Fruit fly (Drosophila melanogaster) whole organism, embryonic: Measurements from ENCODE around the gene AstA-R1.

Experiments
- CG10431 ChIP-seq: fragments of 200-800 bp; sonication (Bioruptor generic); optimal IDR thresholded peaks from 3 replicates; lab custom pipeline; 2018; ENCODE audit warnings: missing biosample characterization, mild to moderate bottlenecking, missing genetic modification characterization
- CG10543 ChIP-seq: fragments of 200-800 bp; sonication (Bioruptor generic); optimal IDR thresholded peaks from 3 replicates; lab custom pipeline; 2017; ENCODE audit warnings: missing biosample characterization, mild to moderate bottlenecking, missing genetic modification characterization, moderate library complexity
- CG11093 ChIP-seq: fragments of 200-800 bp; sonication (Bioruptor generic); IDR thresholded peaks from 3 replicates; pipeline ENCODE4 v1.3.6; 2022; ENCODE audit warnings: missing biosample characterization, missing genetic modification characterization
- CG12299 ChIP-seq: fragments of 200-800 bp; sonication (Bioruptor generic); optimal IDR thresholded peaks from 2 replicates; lab custom pipeline; 2018; ENCODE audit warnings: missing biosample characterization, mild to moderate bottlenecking, missing genetic modification characterization
- CG1233 ChIP-seq: fragments of 200-800 bp; sonication (Bioruptor generic); optimal IDR thresholded peaks from 4 replicates; lab custom pipeline; 2018; ENCODE audit warnings: missing biosample characterization, mild to moderate bottlenecking, missing genetic modification characterization
- CG12744 ChIP-seq: fragments of 200-800 bp; sonication (Bioruptor generic); optimal IDR thresholded peaks from 2 replicates; lab custom pipeline; 2016; ENCODE audit warnings: missing biosample characterization, missing genetic modification characterization
- CG12769 ChIP-seq: fragments of 200-800 bp; sonication (Bioruptor generic); optimal IDR thresholded peaks from 2 replicates; lab custom pipeline; 2019; ENCODE audit warnings: missing biosample characterization, mild to moderate bottlenecking, missing genetic modification characterization, moderate library complexity
- CG14667 ChIP-seq: fragments of 200-800 bp; sonication (Bioruptor generic); IDR thresholded peaks from 2 replicates; pipeline ENCODE4 v1.3.6; 2022; ENCODE audit warnings: missing biosample characterization, missing genetic modification characterization
- CG15269 ChIP-seq: fragments of 200-800 bp; sonication (Bioruptor generic); optimal IDR thresholded peaks from 2 replicates; lab custom pipeline; 2018; ENCODE audit warnings: missing biosample characterization, mild to moderate bottlenecking, missing genetic modification characterization, moderate library complexity
- CG1603 ChIP-seq: fragments of 200-800 bp; sonication (Bioruptor generic); optimal IDR thresholded peaks from 2 replicates; lab custom pipeline; 2019; ENCODE audit warnings: missing biosample characterization, mild to moderate bottlenecking, missing genetic modification characterization, moderate library complexity
- CG17912 ChIP-seq: fragments of 200-800 bp; sonication (Bioruptor generic); optimal IDR thresholded peaks from 2 replicates; lab custom pipeline; 2018; ENCODE audit warnings: missing biosample characterization, mild to moderate bottlenecking, missing genetic modification characterization
- CG2120 ChIP-seq: fragments of 200-800 bp; sonication (Bioruptor generic); optimal IDR thresholded peaks from 3 replicates; lab custom pipeline; 2016; ENCODE audit warnings: missing biosample characterization, missing genetic modification characterization
- CG2678 ChIP-seq: fragments of 200-800 bp; sonication (Bioruptor generic); optimal IDR thresholded peaks from 3 replicates; lab custom pipeline; 2019; ENCODE audit warnings: missing biosample characterization, mild to moderate bottlenecking, missing genetic modification characterization, moderate library complexity
- CG31365 ChIP-seq: fragments of 200-800 bp; sonication (Bioruptor generic); optimal IDR thresholded peaks from 2 replicates; lab custom pipeline; 2018; ENCODE audit warnings: missing biosample characterization, mild to moderate bottlenecking, missing genetic modification characterization
- CG32767 ChIP-seq: fragments of 200-800 bp; sonication (Bioruptor generic); IDR thresholded peaks from 2 replicates; pipeline ENCODE4 v1.3.6; 2022; ENCODE audit warnings: missing biosample characterization, missing genetic modification characterization
- CG33213 ChIP-seq: fragments of 200-800 bp; sonication (Bioruptor generic); optimal IDR thresholded peaks from 3 replicates; lab custom pipeline; 2016; ENCODE audit warnings: missing biosample characterization, missing genetic modification characterization
- CG4404 ChIP-seq: fragments of 200-800 bp; sonication (Bioruptor generic); IDR thresholded peaks from 2 replicates; pipeline ENCODE4 v1.3.6; 2022; ENCODE audit warnings: missing biosample characterization, missing genetic modification characterization
- CG4707 ChIP-seq: fragments of 200-800 bp; sonication (Bioruptor generic); optimal IDR thresholded peaks from 2 replicates; lab custom pipeline; 2018; ENCODE audit warnings: missing biosample characterization, mild to moderate bottlenecking, missing genetic modification characterization, moderate library complexity
- CG7786 ChIP-seq: fragments of 200-800 bp; sonication (Bioruptor generic); optimal IDR thresholded peaks from 2 replicates; lab custom pipeline; 2016; ENCODE audit warnings: missing biosample characterization, missing genetic modification characterization
- CG7963 ChIP-seq: fragments of 200-800 bp; sonication (Bioruptor generic); IDR thresholded peaks from 3 replicates; pipeline ENCODE4 v1.3.6; 2022; ENCODE audit warnings: missing biosample characterization, missing genetic modification characterization; ENCODE audit not compliant: partially characterized antibody
- CG8924 ChIP-seq: fragments of 200-800 bp; optimal IDR thresholded peaks from 3 replicates; lab custom pipeline; 2019; ENCODE audit warnings: missing biosample characterization, mild to moderate bottlenecking, missing genetic modification characterization, moderate library complexity
- CG9727 ChIP-seq: fragments of 200-800 bp; sonication (Bioruptor generic); optimal IDR thresholded peaks from 3 replicates; lab custom pipeline; 2017; ENCODE audit warnings: missing biosample characterization, mild to moderate bottlenecking, missing genetic modification characterization
- D19A ChIP-seq: fragments of 200-800 bp; optimal IDR thresholded peaks from 3 replicates; lab custom pipeline; 2019; ENCODE audit warnings: missing biosample characterization, mild to moderate bottlenecking, missing genetic modification characterization, moderate library complexity
- Deaf1 ChIP-seq: fragments of 200-800 bp; optimal IDR thresholded peaks from 3 replicates; lab custom pipeline; 2019; ENCODE audit warnings: missing biosample characterization, mild to moderate bottlenecking, missing genetic modification characterization, moderate library complexity
- Dll ChIP-seq: fragments of 200-800 bp; sonication (Bioruptor generic); IDR thresholded peaks from 4 replicates; pipeline ENCODE4 v1.3.6; 2022; ENCODE audit warnings: missing biosample characterization, missing genetic modification characterization; ENCODE audit not compliant: partially characterized antibody
- GATAe ChIP-seq: fragments of 200-800 bp; sonication (Bioruptor generic); conservative IDR thresholded peaks from 2 replicates; pipeline ENCODE4 v1.3.6; 2022; ENCODE audit warnings: missing biosample characterization, missing genetic modification characterization
- Mad ChIP-seq: fragments of 200-800 bp; sonication (Bioruptor generic); optimal IDR thresholded peaks from 2 replicates; lab custom pipeline; 2016; ENCODE audit warnings: missing biosample characterization, missing genetic modification characterization
- NFAT ChIP-seq: fragments of 200-800 bp; sonication (Bioruptor generic); IDR thresholded peaks from 2 replicates; pipeline ENCODE4 v1.3.6; 2022; ENCODE audit warnings: missing biosample characterization, missing genetic modification characterization
- Nf-YC ChIP-seq: fragments of 200-800 bp; optimal IDR thresholded peaks from 3 replicates; lab custom pipeline; 2019; ENCODE audit warnings: missing biosample characterization, mild to moderate bottlenecking, missing genetic modification characterization, moderate library complexity
- Pdp1 ChIP-seq, 2 experiments: fragments of 200-800 bp; sonication (Bioruptor generic); optimal IDR thresholded peaks; 3 replicates each; lab custom pipeline; 2016; ENCODE audit warnings: missing biosample characterization in 2 of 2, missing genetic modification characterization in 2 of 2, mild to moderate bottlenecking in 1 of 2, moderate library complexity in 1 of 2
- YL-1 ChIP-seq: fragments of 200-800 bp; sonication (Bioruptor generic); optimal IDR thresholded peaks from 3 replicates; lab custom pipeline; 2017; ENCODE audit warnings: missing biosample characterization, mild to moderate bottlenecking, missing genetic modification characterization
- ara ChIP-seq: fragments of 200-800 bp; sonication (Bioruptor generic); IDR thresholded peaks from 2 replicates; pipeline ENCODE4 v1.3.6; 2022; ENCODE audit warnings: missing biosample characterization, missing genetic modification characterization
- bbx ChIP-seq: fragments of 200-800 bp; sonication (Bioruptor generic); IDR thresholded peaks from 2 replicates; pipeline ENCODE4 v1.3.6; 2022; ENCODE audit warnings: missing biosample characterization, missing genetic modification characterization; ENCODE audit not compliant: partially characterized antibody
- chif ChIP-seq, 2 experiments: fragments of 200-800 bp; sonication (Bioruptor generic); optimal IDR thresholded peaks; 3 replicates each; lab custom pipeline; 2016; ENCODE audit warnings: missing biosample characterization in 2 of 2, missing genetic modification characterization in 2 of 2
- da ChIP-seq: fragments of 200-800 bp; sonication (Bioruptor generic); optimal IDR thresholded peaks from 2 replicates; lab custom pipeline; 2016; ENCODE audit warnings: missing biosample characterization, missing genetic modification characterization
- dmrt99B ChIP-seq: fragments of 200-800 bp; sonication (Bioruptor generic); optimal IDR thresholded peaks from 2 replicates; lab custom pipeline; 2018; ENCODE audit warnings: missing biosample characterization, mild to moderate bottlenecking, missing genetic modification characterization, moderate library complexity
- eyg ChIP-seq: fragments of 200-800 bp; sonication (Bioruptor generic); optimal IDR thresholded peaks from 3 replicates; lab custom pipeline; 2016; ENCODE audit warnings: missing biosample characterization, missing genetic modification characterization
- gro ChIP-seq: fragments of 200-800 bp; sonication (Bioruptor generic); optimal IDR thresholded peaks from 2 replicates; lab custom pipeline; 2016; ENCODE audit warnings: missing biosample characterization, missing genetic modification characterization
- gsb-n ChIP-seq: fragments of 200-800 bp; sonication (Bioruptor generic); optimal IDR thresholded peaks from 3 replicates; lab custom pipeline; 2018; ENCODE audit warnings: missing biosample characterization, mild to moderate bottlenecking, missing genetic modification characterization
- insv ChIP-seq, 2 experiments: fragments of 200-800 bp; sonication (Bioruptor generic); optimal IDR thresholded peaks; 3 replicates each; lab custom pipeline; 2016 to 2018; ENCODE audit warnings: missing biosample characterization in 2 of 2, missing genetic modification characterization in 2 of 2
- jumu ChIP-seq: fragments of 200-800 bp; sonication (Bioruptor generic); optimal IDR thresholded peaks from 3 replicates; lab custom pipeline; 2016; ENCODE audit warnings: missing biosample characterization, missing genetic modification characterization
- lmd ChIP-seq: fragments of 200-800 bp; sonication (Bioruptor generic); IDR thresholded peaks from 2 replicates; pipeline ENCODE4 v1.3.6; 2022; ENCODE audit warnings: missing biosample characterization, missing genetic modification characterization
- mam ChIP-seq: fragments of 200-800 bp; sonication (Bioruptor generic); optimal IDR thresholded peaks from 3 replicates; lab custom pipeline; 2016; ENCODE audit warnings: missing biosample characterization, missing genetic modification characterization
- pum ChIP-seq: fragments of 200-800 bp; sonication (Bioruptor generic); optimal IDR thresholded peaks from 2 replicates; lab custom pipeline; 2016; ENCODE audit warnings: missing biosample characterization, missing genetic modification characterization
- seq ChIP-seq: fragments of 200-800 bp; sonication (Bioruptor generic); IDR thresholded peaks from 2 replicates; pipeline ENCODE4 v1.3.6; 2022; ENCODE audit warnings: missing biosample characterization, missing genetic modification characterization
- slp2 ChIP-seq: fragments of 200-800 bp; sonication (Bioruptor generic); optimal IDR thresholded peaks from 2 replicates; lab custom pipeline; 2016; ENCODE audit warnings: missing biosample characterization, missing genetic modification characterization
- so ChIP-seq: fragments of 200-800 bp; sonication (Bioruptor generic); IDR thresholded peaks from 3 replicates; pipeline ENCODE4 v1.3.6; 2022; ENCODE audit warnings: missing biosample characterization, missing genetic modification characterization
- ssp ChIP-seq: fragments of 200-800 bp; sonication (Bioruptor generic); IDR thresholded peaks from 2 replicates; pipeline ENCODE4 v1.3.6; 2022; ENCODE audit warnings: missing biosample characterization, missing genetic modification characterization

Gene AstA-R1

dm6 chrX:3686469-3687410 is 112.4 kb downstream of the AstA-R1 start (continued):
- TF ChIP-seq bbx (GFP tag; lab: Robert Waterston, UW) (no peak), NFAT (GFP tag; lab: Robert Waterston, UW) (no peak), mam (GFP tag; lab: Kevin White, UChicago) (peak; percentile 12), so (GFP tag; lab: Robert Waterston, UW) (peak; percentile 58; the same call in 1 of the 3 replicates), da (GFP tag; lab: Kevin White, UChicago) (no peak), GATAe (GFP tag; lab: Robert Waterston, UW) (no peak), eyg (GFP tag; lab: Kevin White, UChicago) (no peak), Pdp1 (GFP tag; optimal IDR thresholded peaks at IDR 0.05; lab: Kevin White, UChicago) (peak; percentile 42 to 62), CG15269 (tag; lab: Kevin White, UChicago) (peak; percentile 56), gsb-n (tag; lab: Kevin White, UChicago) (peak; percentile 77), CG4404 (GFP tag; lab: Robert Waterston, UW) (peak; percentile 49; the same call in 1 of the 2 replicates), seq (GFP tag; lab: Robert Waterston, UW) (0 out of 2 replicates have a peak, but pooled peaks have one; percentile 25), CG12769 (peak; percentile 44), CG12744 (no peak), ara (peak; percentile 75), ssp (GFP tag; lab: Robert Waterston, UW) (0 out of 2 replicates have a peak, but pooled peaks have one; percentile 40), pum (peak; percentile 76), CG2678 (peak; percentile 82), slp2 (GFP tag; lab: Kevin White, UChicago) (peak; percentile 75), CG10431 (peak; percentile 10), CG8924 (tag; lab: Kevin White, UChicago) (peak; percentile 73), YL-1 (GFP tag; lab: Kevin White, UChicago) (no peak), lmd (GFP tag; lab: Robert Waterston, UW) (peak; percentile 71), CG1603 (tag; lab: Kevin White, UChicago) (peak; percentile 91), CG7786 (GFP tag; lab: Kevin White, UChicago) (peak; percentile 64), CG33213 (GFP tag; lab: Kevin White, UChicago) (peak; percentile 19), Deaf1 (tag; lab: Kevin White, UChicago) (peak; percentile 15), insv (GFP tag; optimal IDR thresholded peaks at IDR 0.05; lab: Kevin White, UChicago) (peak in 1 of 2 experiments; percentile 3), CG2120 (GFP tag; lab: Kevin White, UChicago) (no peak), CG9727 (GFP tag; lab: Kevin White, UChicago) (peak; percentile 34), gro (GFP tag; lab: Kevin White, UChicago) (no peak), CG7963 (GFP tag; lab: Robert Waterston, UW) (no peak), Dll (GFP tag; lab: Robert Waterston, UW) (no peak), jumu (peak; percentile 67), Mad (GFP tag; lab: Kevin White, UChicago) (peak; percentile 40), CG11093 (GFP tag; lab: Robert Waterston, UW) (peak; percentile 55; the same call in 2 of the 3 replicates), CG1233 (GFP tag; lab: Kevin White, UChicago) (peak; percentile 28), Nf-YC (peak; percentile 23), CG17912 (GFP tag; lab: Kevin White, UChicago) (no peak), CG12299 (tag; lab: Kevin White, UChicago) (peak; percentile 44), D19A (peak; percentile 71), CG31365 (tag; lab: Kevin White, UChicago) (peak; percentile 24), CG32767 (GFP tag; lab: Robert Waterston, UW) (peak; percentile 60; the same call in 1 of the 2 replicates), CG14667 (GFP tag; lab: Robert Waterston, UW) (peak; percentile 44; the same call in 1 of the 2 replicates), CG10543 (no peak), chif (GFP tag; optimal IDR thresholded peaks at IDR 0.05; lab: Kevin White, UChicago) (peak; percentile 54 to 76), dmrt99B (tag; lab: Kevin White, UChicago) (peak; percentile 85), CG4707 (GFP tag; lab: Kevin White, UChicago) (peak; percentile 74)
